Fruit fly (Drosophila melanogaster) whole organism, embryonic: ENCODE results near the gene rno.
A peak's percentile ranks its signal among the peaks of the same experiment; 100 is the strongest.

ENCODE experiments used
- CG10431 ChIP-seq: fragments of 200-800 bp; sonication (Bioruptor generic); optimal IDR thresholded peaks from 3 replicates; lab custom pipeline; 2018; ENCODE audit warnings: missing biosample characterization, mild to moderate bottlenecking, missing genetic modification characterization
- CG1233 ChIP-seq: fragments of 200-800 bp; sonication (Bioruptor generic); optimal IDR thresholded peaks from 4 replicates; lab custom pipeline; 2018; ENCODE audit warnings: missing biosample characterization, mild to moderate bottlenecking, missing genetic modification characterization
- CG12769 ChIP-seq: fragments of 200-800 bp; sonication (Bioruptor generic); optimal IDR thresholded peaks from 2 replicates; lab custom pipeline; 2019; ENCODE audit warnings: missing biosample characterization, mild to moderate bottlenecking, missing genetic modification characterization, moderate library complexity
- CG13894 ChIP-seq: fragments of 200-800 bp; sonication (Bioruptor generic); optimal IDR thresholded peaks from 3 replicates; lab custom pipeline; 2018; ENCODE audit warnings: missing biosample characterization, mild to moderate bottlenecking, missing genetic modification characterization, moderate library complexity
- CG14965 ChIP-seq: fragments of 200-800 bp; sonication (Bioruptor generic); optimal IDR thresholded peaks from 2 replicates; lab custom pipeline; 2016; ENCODE audit warnings: missing biosample characterization, missing genetic modification characterization, borderline replicate concordance
- CG15514 ChIP-seq: fragments of 200-800 bp; sonication (Bioruptor generic); optimal IDR thresholded peaks from 3 replicates; lab custom pipeline; 2017; ENCODE audit warnings: missing biosample characterization, missing genetic modification characterization, mild to moderate bottlenecking, moderate library complexity, missing genetic modification reagents
- CG1792 ChIP-seq: fragments of 200-800 bp; sonication (Bioruptor generic); optimal IDR thresholded peaks from 2 replicates; lab custom pipeline; 2016; ENCODE audit warnings: missing biosample characterization, missing genetic modification characterization
- CG18599 ChIP-seq: fragments of 200-800 bp; sonication (Bioruptor generic); optimal IDR thresholded peaks from 3 replicates; lab custom pipeline; 2017; ENCODE audit warnings: missing biosample characterization, missing genetic modification characterization, mild to moderate bottlenecking, moderate library complexity, missing genetic modification reagents
- CG2116 ChIP-seq: fragments of 200-800 bp; sonication (Bioruptor generic); optimal IDR thresholded peaks from 3 replicates; lab custom pipeline; 2018; ENCODE audit warnings: missing biosample characterization, mild to moderate bottlenecking, missing genetic modification characterization
- CG2120 ChIP-seq: fragments of 200-800 bp; sonication (Bioruptor generic); optimal IDR thresholded peaks from 3 replicates; lab custom pipeline; 2016; ENCODE audit warnings: missing biosample characterization, missing genetic modification characterization
- CG2712 ChIP-seq: fragments of 200-800 bp; optimal IDR thresholded peaks from 3 replicates; lab custom pipeline; 2019; ENCODE audit warnings: missing biosample characterization, mild to moderate bottlenecking, missing genetic modification characterization, moderate library complexity
- CG31365 ChIP-seq: fragments of 200-800 bp; sonication (Bioruptor generic); optimal IDR thresholded peaks from 2 replicates; lab custom pipeline; 2018; ENCODE audit warnings: missing biosample characterization, mild to moderate bottlenecking, missing genetic modification characterization
- CG32532 ChIP-seq: fragments of 200-800 bp; sonication (Bioruptor generic); IDR thresholded peaks from 2 replicates; pipeline ENCODE4 v1.3.6; 2022; ENCODE audit warnings: missing biosample characterization, missing genetic modification characterization
- CG34376 ChIP-seq: fragments of 200-800 bp; sonication (Bioruptor generic); optimal IDR thresholded peaks from 2 replicates; lab custom pipeline; 2018; ENCODE audit warnings: missing biosample characterization, mild to moderate bottlenecking, missing genetic modification characterization
- CG3838 ChIP-seq: fragments of 200-800 bp; sonication (Bioruptor generic); optimal IDR thresholded peaks from 3 replicates; lab custom pipeline; 2016; ENCODE audit warnings: missing biosample characterization, missing genetic modification characterization
- CG4328 ChIP-seq: fragments of 200-800 bp; sonication (Bioruptor generic); optimal IDR thresholded peaks from 3 replicates; lab custom pipeline; 2017; ENCODE audit warnings: missing biosample characterization, missing genetic modification reagents, missing genetic modification characterization
- CG4360 ChIP-seq: fragments of 200-800 bp; sonication (Bioruptor generic); IDR thresholded peaks from 2 replicates; pipeline ENCODE4 v1.3.6; 2022; ENCODE audit warnings: missing biosample characterization, missing genetic modification characterization
- CG43689 ChIP-seq: fragments of 200-800 bp; sonication (Bioruptor generic); IDR thresholded peaks from 2 replicates; pipeline ENCODE4 v1.3.6; 2022; ENCODE audit warnings: missing biosample characterization, missing genetic modification characterization
- CG4617 ChIP-seq: fragments of 200-800 bp; sonication (Bioruptor generic); optimal IDR thresholded peaks from 3 replicates; lab custom pipeline; 2016; ENCODE audit warnings: missing biosample characterization, missing genetic modification characterization, borderline replicate concordance
- CG6654 ChIP-seq: fragments of 200-800 bp; sonication (Bioruptor generic); optimal IDR thresholded peaks from 2 replicates; lab custom pipeline; 2017; ENCODE audit warnings: missing biosample characterization, mild to moderate bottlenecking, missing genetic modification characterization
- CG6813 ChIP-seq: fragments of 200-800 bp; sonication (Bioruptor generic); optimal IDR thresholded peaks from 2 replicates; lab custom pipeline; 2017; ENCODE audit warnings: missing biosample characterization, missing genetic modification characterization, mild to moderate bottlenecking, moderate library complexity, missing genetic modification reagents
- CG7271 ChIP-seq: fragments of 200-800 bp; sonication (Bioruptor generic); optimal IDR thresholded peaks from 2 replicates; lab custom pipeline; 2018; ENCODE audit warnings: missing biosample characterization, mild to moderate bottlenecking, missing genetic modification characterization, moderate library complexity
- CG9437 ChIP-seq: fragments of 200-800 bp; sonication (Bioruptor generic); optimal IDR thresholded peaks from 2 replicates; lab custom pipeline; 2018; ENCODE audit warnings: missing biosample characterization, mild to moderate bottlenecking, missing genetic modification characterization
- Dad ChIP-seq: fragments of 200-800 bp; sonication (Bioruptor generic); optimal IDR thresholded peaks from 3 replicates; lab custom pipeline; 2016; ENCODE audit warnings: missing biosample characterization, missing genetic modification characterization
- Doc3 ChIP-seq: fragments of 200-800 bp; sonication (Bioruptor generic); IDR thresholded peaks from 3 replicates; pipeline ENCODE4 v1.3.6; 2022; ENCODE audit warnings: missing biosample characterization, missing genetic modification characterization; ENCODE audit not compliant: partially characterized antibody
- E2f2 ChIP-seq: fragments of 200-800 bp; sonication (Bioruptor generic); IDR thresholded peaks from 2 replicates; pipeline ENCODE4 v1.3.6; 2022; ENCODE audit warnings: missing biosample characterization, missing genetic modification characterization
- H2.0 ChIP-seq: fragments of 200-800 bp; sonication (Bioruptor generic); IDR thresholded peaks from 2 replicates; pipeline ENCODE4 v1.3.6; 2022; ENCODE audit warnings: missing biosample characterization, missing genetic modification characterization
- MESR4 ChIP-seq: fragments of 200-800 bp; sonication (Bioruptor generic); optimal IDR thresholded peaks from 2 replicates; lab custom pipeline; 2018; ENCODE audit warnings: missing biosample characterization, mild to moderate bottlenecking, missing genetic modification characterization, moderate library complexity
- NC2β ChIP-seq: fragments of 200-800 bp; sonication (Bioruptor generic); optimal IDR thresholded peaks from 2 replicates; lab custom pipeline; 2016; ENCODE audit warnings: missing biosample characterization, missing genetic modification characterization
- NK7.1 ChIP-seq: fragments of 200-800 bp; sonication (Bioruptor generic); optimal IDR thresholded peaks from 3 replicates; lab custom pipeline; 2016; ENCODE audit warnings: missing biosample characterization, missing genetic modification characterization
- Pdp1 ChIP-seq, 2 experiments: fragments of 200-800 bp; sonication (Bioruptor generic); optimal IDR thresholded peaks; 3 replicates each; lab custom pipeline; 2016; ENCODE audit warnings: missing biosample characterization in 2 of 2, missing genetic modification characterization in 2 of 2, mild to moderate bottlenecking in 1 of 2, moderate library complexity in 1 of 2
- Ssrp ChIP-seq: fragments of 200-800 bp; sonication (Bioruptor generic); optimal IDR thresholded peaks from 2 replicates; lab custom pipeline; 2018; ENCODE audit warnings: missing biosample characterization, mild to moderate bottlenecking, missing genetic modification characterization, moderate library complexity
- Taf1 ChIP-seq: fragments of 200-800 bp; sonication (Bioruptor generic); IDR thresholded peaks from 2 replicates; pipeline ENCODE4 v1.3.6; 2022; ENCODE audit warnings: missing biosample characterization, missing genetic modification characterization
- az2 ChIP-seq: fragments of 200-800 bp; sonication (Bioruptor generic); optimal IDR thresholded peaks from 3 replicates; lab custom pipeline; 2016; ENCODE audit warnings: missing biosample characterization, missing genetic modification characterization
- bigmax ChIP-seq: fragments of 200-800 bp; sonication (Bioruptor generic); optimal IDR thresholded peaks from 2 replicates; lab custom pipeline; 2018; ENCODE audit warnings: missing biosample characterization, mild to moderate bottlenecking, missing genetic modification characterization
- btn ChIP-seq: fragments of 200-800 bp; sonication (Bioruptor generic); optimal IDR thresholded peaks from 2 replicates; lab custom pipeline; 2016; ENCODE audit warnings: missing biosample characterization, missing genetic modification characterization
- dan ChIP-seq: fragments of 200-800 bp; sonication (Bioruptor generic); IDR thresholded peaks from 2 replicates; pipeline ENCODE4 v1.3.6; 2022; ENCODE audit warnings: missing biosample characterization, missing genetic modification characterization
- danr ChIP-seq: fragments of 200-800 bp; sonication (Bioruptor generic); IDR thresholded peaks from 2 replicates; pipeline ENCODE4 v1.3.6; 2022; ENCODE audit warnings: missing biosample characterization, missing genetic modification characterization
- en ChIP-seq: fragments of 200-800 bp; sonication (Bioruptor generic); optimal IDR thresholded peaks from 2 replicates; lab custom pipeline; 2016; ENCODE audit warnings: missing biosample characterization, missing genetic modification characterization
- exex ChIP-seq: fragments of 200-800 bp; sonication (Bioruptor generic); optimal IDR thresholded peaks from 4 replicates; lab custom pipeline; 2018; ENCODE audit warnings: missing biosample characterization, mild to moderate bottlenecking, missing genetic modification characterization, moderate library complexity
- hkb ChIP-seq, 2 experiments: fragments of 200-800 bp in 1 of 2; fragments of >200 bp in 1 of 2; sonication (Bioruptor generic) in 1 of 2; IDR thresholded peaks in 1 of 2; optimal IDR thresholded peaks in 1 of 2; 2 replicates each; pipeline versions ENCODE4 v1.3.6 to Lab custom; 2017 to 2022; ENCODE audit warnings: missing biosample characterization in 1 of 2, missing genetic modification characterization in 1 of 2
- mirr ChIP-seq: fragments of 200-800 bp; sonication (Bioruptor generic); optimal IDR thresholded peaks from 3 replicates; lab custom pipeline; 2018; ENCODE audit warnings: missing biosample characterization, mild to moderate bottlenecking, missing genetic modification characterization
- org-1 ChIP-seq: fragments of 200-800 bp; sonication (Bioruptor generic); optimal IDR thresholded peaks from 2 replicates; lab custom pipeline; 2017; ENCODE audit warnings: missing biosample characterization, missing genetic modification characterization
- psq ChIP-seq: fragments of 200-800 bp; sonication (Bioruptor generic); optimal IDR thresholded peaks from 2 replicates; lab custom pipeline; 2017; ENCODE audit warnings: missing biosample characterization, missing genetic modification characterization
- sens-2 ChIP-seq: fragments of 200-800 bp; sonication (Bioruptor generic); IDR thresholded peaks from 2 replicates; pipeline ENCODE4 v1.3.6; 2022; ENCODE audit warnings: missing biosample characterization, missing genetic modification characterization
- sna ChIP-seq: fragments of 200-800 bp; sonication (Bioruptor generic); IDR thresholded peaks from 2 replicates; pipeline ENCODE4 v1.3.6; 2022; ENCODE audit warnings: missing biosample characterization, missing genetic modification characterization; ENCODE audit not compliant: partially characterized antibody
- sob ChIP-seq: fragments of 200-800 bp; sonication (Bioruptor generic); IDR thresholded peaks from 2 replicates; pipeline ENCODE4 v1.3.6; 2022; ENCODE audit warnings: missing biosample characterization, missing genetic modification characterization
- tll ChIP-seq, 2 experiments: fragments of 200-800 bp in 1 of 2; fragments of >200 bp in 1 of 2; sonication (Bioruptor generic) in 1 of 2; optimal IDR thresholded peaks; 2 replicates each; lab custom pipeline; 2017 to 2019; ENCODE audit warnings: missing biosample characterization in 2 of 2, missing genetic modification characterization in 2 of 2, mild to moderate bottlenecking in 1 of 2, moderate library complexity in 1 of 2
- tup ChIP-seq: fragments of 200-800 bp; sonication (Bioruptor generic); optimal IDR thresholded peaks from 2 replicates; lab custom pipeline; 2016; ENCODE audit warnings: missing biosample characterization, mild to moderate bottlenecking, missing genetic modification characterization, moderate library complexity
- z ChIP-seq: fragments of 200-800 bp; sonication (Bioruptor generic); IDR thresholded peaks from 3 replicates; pipeline ENCODE4 v1.3.6; 2022; ENCODE audit warnings: missing biosample characterization, missing genetic modification characterization

rno gene

dm6 chr3L:203536-204135 lies 4.1 kb upstream of the rno start, which contains the start of gene NitFhit (continued):
- peak; percentile 39 for TF ChIP-seq CG34376 (GFP tag; lab: Kevin White, UChicago)
- TF ChIP-seq CG12769, result no peak
- peak; percentile 34 for TF ChIP-seq CG4617 (GFP tag; lab: Kevin White, UChicago)
- peak; percentile 8 for TF ChIP-seq exex (tag; lab: Kevin White, UChicago)
- TF ChIP-seq NK7.1 (GFP tag; lab: Kevin White, UChicago), result no peak
- no peak for TF ChIP-seq CG43689 (GFP tag; lab: Robert Waterston, UW)
- peak; percentile 96 for TF ChIP-seq CG9437 (GFP tag; lab: Kevin White, UChicago)
- TF ChIP-seq btn (GFP tag; lab: Kevin White, UChicago), result no peak
- TF ChIP-seq Taf1, result no peak
- no peak for TF ChIP-seq CG1233 (GFP tag; lab: Kevin White, UChicago)
- no peak for TF ChIP-seq CG18599
- TF ChIP-seq mirr (GFP tag; lab: Kevin White, UChicago), result peak; percentile 10
- TF ChIP-seq z (GFP tag; lab: Robert Waterston, UW), result no peak
- no peak for TF ChIP-seq az2
- TF ChIP-seq bigmax (GFP tag; lab: Kevin White, UChicago), result no peak
- no peak for TF ChIP-seq CG10431 (GFP tag; lab: Kevin White, UChicago)
- peak in 1 of 2 experiments; percentile 89 for TF ChIP-seq Pdp1 (GFP tag; optimal IDR thresholded peaks at IDR 0.05; lab: Kevin White, UChicago)
- TF ChIP-seq en (GFP tag; lab: Kevin White, UChicago), result no peak
- no peak for TF ChIP-seq tup (GFP tag; lab: Kevin White, UChicago)
- no peak for TF ChIP-seq CG14965 (GFP tag; lab: Kevin White, UChicago)
- no peak for TF ChIP-seq CG4360 (GFP tag; lab: Robert Waterston, UW)
- no peak for TF ChIP-seq tll (GFP tag; optimal IDR thresholded peaks at IDR 0.05; lab: Kevin White, UChicago)
- TF ChIP-seq CG13894 (tag; lab: Kevin White, UChicago), result no peak
- no peak for TF ChIP-seq danr
- no peak for TF ChIP-seq sens-2 (GFP tag; lab: Robert Waterston, UW)
- TF ChIP-seq sob, result no peak
- TF ChIP-seq CG6813, result no peak
- no peak for TF ChIP-seq CG3838 (GFP tag; lab: Kevin White, UChicago)
- TF ChIP-seq H2.0 (GFP tag; lab: Robert Waterston, UW), result no peak
- TF ChIP-seq CG32532, result no peak
- TF ChIP-seq CG15514 (GFP tag; lab: Kevin White, UChicago), result peak; percentile 7
- no peak for TF ChIP-seq Doc3 (GFP tag; lab: Robert Waterston, UW)
- no peak for TF ChIP-seq CG4328
- no peak for TF ChIP-seq CG31365 (tag; lab: Kevin White, UChicago)
- TF ChIP-seq NC2β (GFP tag; lab: Kevin White, UChicago), result no peak
- TF ChIP-seq CG7271 (tag; lab: Kevin White, UChicago), result no peak
- TF ChIP-seq psq, result no peak
- peak; percentile 46 for TF ChIP-seq MESR4 (GFP tag; lab: Kevin White, UChicago)
- TF ChIP-seq hkb (optimal IDR thresholded peaks at IDR 0.05; lab: Kevin White, UChicago), result no peak
- no peak for TF ChIP-seq hkb (GFP tag; IDR thresholded peaks at IDR 0.05; lab: Robert Waterston, UW)
- no peak for TF ChIP-seq Dad (GFP tag; lab: Kevin White, UChicago)
- TF ChIP-seq CG6654 (GFP tag; lab: Kevin White, UChicago), result no peak
- TF ChIP-seq sna (GFP tag; lab: Robert Waterston, UW), result no peak
- TF ChIP-seq CG1792 (GFP tag; lab: Kevin White, UChicago), result no peak
- no peak for TF ChIP-seq dan
- no peak for TF ChIP-seq CG2712 (tag; lab: Kevin White, UChicago)
- no peak for TF ChIP-seq org-1
- TF ChIP-seq E2f2 (GFP tag; lab: Robert Waterston, UW), result peak; percentile 54
- TF ChIP-seq Ssrp (tag; lab: Kevin White, UChicago), result no peak
- no peak for TF ChIP-seq CG2116
- peak; percentile 15 for TF ChIP-seq CG2120
